Worm (Caenorhabditis elegans): ENCODE measurements around the gene brc-1.
"Not testable (repeated sequence)": the region's sequence is repeated elsewhere in the genome, so short reads cannot be mapped to it uniquely, and the experiment has no call there.

Gene brc-1

DNA sequence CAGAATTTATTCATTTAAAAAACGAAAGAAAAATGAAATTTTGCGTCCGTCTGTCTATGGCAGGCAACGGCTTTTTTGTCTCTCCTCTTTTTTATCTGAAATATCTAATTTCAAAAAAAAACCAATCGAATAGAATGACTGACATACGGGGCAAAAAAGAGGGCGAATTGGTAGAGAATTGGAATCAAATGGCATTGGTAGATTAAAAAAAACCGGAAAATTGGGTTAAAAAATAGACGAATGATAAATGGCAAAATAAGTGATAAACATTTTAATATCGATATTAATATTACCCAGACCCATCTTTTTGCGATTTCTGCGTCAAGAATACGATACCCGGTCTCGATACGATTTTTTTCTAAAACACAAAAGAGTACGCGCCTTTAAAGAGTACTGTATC lies 38.8 kb upstream of the brc-1 start, which contains the start of gene tir-1:
TSS of gene tir-1 (minus strand) at position 101 of the 400 bp plus-strand sequence.
- TF ChIP-seq nhr-111 (GFP tag; optimal IDR thresholded peaks at IDR 0.05) (no peak), unc-130 (GFP tag; optimal IDR thresholded peaks at IDR 0.05) (no peak)

DNA sequence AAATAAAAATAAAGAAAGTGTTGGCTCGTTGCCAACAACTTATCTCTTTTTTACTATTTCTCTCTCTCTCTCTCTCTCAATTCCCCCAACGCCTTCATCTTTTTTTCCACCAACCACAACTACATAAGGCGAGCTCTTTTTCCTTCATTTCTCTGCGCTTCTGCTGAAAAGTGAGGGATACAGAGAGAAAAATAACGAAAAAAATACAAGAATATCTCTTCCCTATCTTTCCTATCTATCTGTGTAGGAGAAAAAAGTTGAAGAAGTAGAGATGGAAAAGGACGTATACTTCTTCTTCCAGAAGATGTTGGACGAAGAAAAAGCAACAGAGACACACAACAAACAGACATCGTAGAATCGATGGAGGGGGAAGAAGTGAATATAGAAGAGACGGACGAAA lies 36.1 kb upstream of the brc-1 start:
- TF ChIP-seq unc-62 (GFP tag; optimal IDR thresholded peaks at IDR 0.05 in 1 of 2) (peak in 1 of 2 experiments; percentile 44), unc-62 (tag; optimal IDR thresholded peaks at IDR 0.05) (no peak), ama-1 (optimal IDR thresholded peaks at IDR 0.05) (no peak), aha-1 (tag) (peak; percentile 89), Y5F2A.4 (GFP tag; optimal IDR thresholded peaks at IDR 0.05) (no peak), fkh-10 (GFP tag; optimal IDR thresholded peaks at IDR 0.05) (peak; percentile 38), rbr-2 (tag; optimal IDR thresholded peaks at IDR 0.05) (peak; percentile 16), madf-5 (GFP tag; IDR thresholded peaks at IDR 0.05) (no peak), madf-9 (GFP tag; conservative IDR thresholded peaks at IDR 0.05) (no peak), nhr-102 (tag; optimal IDR thresholded peaks at IDR 0.05) (no peak), F44E2.7 (GFP tag; IDR thresholded peaks at IDR 0.05) (no peak), saeg-2 (GFP tag; IDR thresholded peaks at IDR 0.05) (no peak), daf-8 (GFP tag; IDR thresholded peaks at IDR 0.05) (no peak), snpc-1.2 (GFP tag; IDR thresholded peaks at IDR 0.05) (no peak), zip-2 (tag; optimal IDR thresholded peaks at IDR 0.05) (no peak), dpl-1 (GFP tag; optimal IDR thresholded peaks at IDR 0.05) (no peak), unc-130 (GFP tag; optimal IDR thresholded peaks at IDR 0.05) (no peak), lin-29 (GFP tag; IDR thresholded peaks at IDR 0.05) (no peak), mep-1 (tag; optimal IDR thresholded peaks at IDR 0.05) (peak; percentile 17), lsy-2 (tag; optimal IDR thresholded peaks at IDR 0.05) (peak; percentile 31 to 65), nhr-10 (tag; optimal IDR thresholded peaks at IDR 0.05) (no peak), hlh-11 (tag; optimal IDR thresholded peaks at IDR 0.05) (no peak), aly-2 (tag; optimal IDR thresholded peaks at IDR 0.05) (no peak), arid-1 (GFP tag; conservative IDR thresholded peaks at IDR 0.05) (no peak), ceh-82 (tag; optimal IDR thresholded peaks at IDR 0.05) (no peak), unc-39 (tag; optimal IDR thresholded peaks at IDR 0.05) (no peak)

ce11 chrIII:3898354-3898753 lies 35.6 kb upstream of the brc-1 start:
- TF ChIP-seq aha-1 (tag) = peak; percentile 23
- no peak for TF ChIP-seq fos-1 (tag; optimal IDR thresholded peaks at IDR 0.05)

DNA sequence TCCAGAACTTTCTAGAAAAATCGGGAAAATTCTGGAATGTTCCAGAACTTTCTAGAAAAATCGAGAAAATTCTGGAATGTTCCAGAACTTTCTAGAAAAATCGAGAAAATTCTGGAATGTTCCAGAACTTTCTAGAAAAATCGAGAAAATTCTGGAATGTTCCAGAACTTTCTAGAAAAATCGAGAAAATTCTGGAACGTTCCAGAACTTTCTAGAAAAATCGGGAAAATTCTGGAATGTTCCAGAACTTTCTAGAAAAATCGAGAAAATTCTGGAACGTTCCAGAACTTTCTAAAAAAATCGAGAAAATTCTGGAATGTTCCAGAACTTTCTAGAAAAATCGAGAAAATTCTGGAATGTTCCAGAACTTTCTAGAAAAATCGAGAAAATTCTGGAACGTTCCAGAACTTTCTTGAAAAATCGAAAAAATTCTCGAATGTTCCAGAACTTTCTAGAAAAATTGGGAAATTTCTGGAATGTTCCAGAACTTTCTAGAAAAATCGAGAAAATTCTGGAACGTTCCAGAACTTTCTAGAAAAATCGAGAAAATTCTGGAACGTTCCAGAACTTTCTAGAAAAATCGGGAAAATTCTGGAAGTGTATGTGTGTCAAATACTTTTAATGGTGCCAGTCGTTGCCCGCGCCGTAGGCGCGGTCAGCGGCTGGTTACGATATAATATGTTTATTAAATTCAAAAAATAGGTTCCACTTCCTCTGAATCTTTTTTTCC lies 34.5 kb upstream of the brc-1 start:
- TF ChIP-seq dmd-8 (GFP tag; IDR thresholded peaks at IDR 0.05) (peak; percentile 79), dmd-6 (GFP tag; IDR thresholded peaks at IDR 0.05) (peak; percentile 25; the same call in 1 of the 2 replicates), arid-1 (GFP tag; conservative IDR thresholded peaks at IDR 0.05) (peak; percentile 83), tra-1 (GFP tag; IDR thresholded peaks at IDR 0.05) (peak; percentile 55), php-3 (GFP tag; IDR thresholded peaks at IDR 0.05) (0 out of 2 replicates have a peak, but pooled peaks have one; percentile 46), dmd-9 (GFP tag; IDR thresholded peaks at IDR 0.05) (peak; percentile 81), ceh-44 (GFP tag; IDR thresholded peaks at IDR 0.05) (peak; percentile 93; the same call in 1 of the 2 replicates), vab-7 (GFP tag; IDR thresholded peaks at IDR 0.05) (peak; percentile 74), Y75B8A.6 (GFP tag; IDR thresholded peaks at IDR 0.05) (peak; percentile 92; the same call in 1 of the 2 replicates), D1046.2 (GFP tag; IDR thresholded peaks at IDR 0.05) (peak; percentile 72; the same call in 1 of the 2 replicates), ctbp-1 (GFP tag; IDR thresholded peaks at IDR 0.05) (peak; percentile 56), Y105C5A.15 (GFP tag; IDR thresholded peaks at IDR 0.05) (peak; percentile 92), ZK337.2 (GFP tag; IDR thresholded peaks at IDR 0.05) (peak; percentile 73; the same call in 1 of the 2 replicates), snpc-1.2 (GFP tag; IDR thresholded peaks at IDR 0.05) (peak; percentile 89), madf-5 (GFP tag; IDR thresholded peaks at IDR 0.05) (peak; percentile 44 to 91; a peak in 2 of 4 replicates), egl-43 (GFP tag; IDR thresholded peaks at IDR 0.05) (peak; percentile 48; the same call in 1 of the 2 replicates), zfp-3 (GFP tag; conservative IDR thresholded peaks at IDR 0.05) (peak; percentile 72), lin-1 (GFP tag; IDR thresholded peaks at IDR 0.05) (peak; percentile 90), F44E2.7 (GFP tag; IDR thresholded peaks at IDR 0.05) (0 out of 2 replicates have a peak, but pooled peaks have one; percentile 76), pha-4 (GFP tag; IDR thresholded peaks at IDR 0.05) (peak; percentile 74), lim-7 (GFP tag; IDR thresholded peaks at IDR 0.05) (peak; percentile 86)
- TF ChIP-seq pha-4 (tag; optimal IDR thresholded peaks at IDR 0.05) = not testable (repeated sequence)
